Fruit fly (Drosophila melanogaster) whole organism, adult: ENCODE results near the gene ast.

ENCODE experiments used
- CG11617 ChIP-seq: fragments of 200-800 bp; sonication (Bioruptor generic); optimal IDR thresholded peaks from 2 replicates; lab custom pipeline; 2017; ENCODE audit warnings: mild to moderate bottlenecking, missing biosample characterization, missing genetic modification reagents, missing genetic modification characterization
- CG12768 ChIP-seq: fragments of 200-800 bp; sonication (Bioruptor generic); optimal IDR thresholded peaks from 2 replicates; lab custom pipeline; 2017; ENCODE audit warnings: missing biosample characterization, missing genetic modification characterization, mild to moderate bottlenecking, moderate library complexity, missing genetic modification reagents
- CG14711 ChIP-seq: fragments of 200-800 bp; sonication (Bioruptor generic); optimal IDR thresholded peaks from 2 replicates; lab custom pipeline; 2018; ENCODE audit warnings: missing biosample characterization, mild to moderate bottlenecking, missing genetic modification characterization, moderate library complexity
- CG1620 ChIP-seq: fragments of 200-800 bp; sonication (Bioruptor generic); optimal IDR thresholded peaks from 2 replicates; lab custom pipeline; 2016; ENCODE audit warnings: missing biosample characterization, missing genetic modification characterization
- CG33017 ChIP-seq: fragments of 200-800 bp; sonication (Bioruptor generic); optimal IDR thresholded peaks from 2 replicates; lab custom pipeline; 2018; ENCODE audit warnings: missing biosample characterization, mild to moderate bottlenecking, missing genetic modification characterization, moderate library complexity
- CG5204 ChIP-seq: fragments of 200-800 bp; sonication (Bioruptor generic); optimal IDR thresholded peaks from 2 replicates; lab custom pipeline; 2016; ENCODE audit warnings: missing biosample characterization, missing genetic modification characterization
- CG7045 ChIP-seq: fragments of 200-800 bp; sonication (Bioruptor generic); optimal IDR thresholded peaks from 2 replicates; lab custom pipeline; 2017; ENCODE audit warnings: missing biosample characterization, mild to moderate bottlenecking, missing genetic modification characterization
- CG7101 ChIP-seq: fragments of 200-800 bp; sonication (Bioruptor generic); optimal IDR thresholded peaks from 2 replicates; lab custom pipeline; 2018; ENCODE audit warnings: missing biosample characterization, mild to moderate bottlenecking, missing genetic modification characterization, moderate library complexity
- Clk ChIP-seq: fragments of 200-800 bp; sonication (Bioruptor generic); optimal IDR thresholded peaks from 2 replicates; lab custom pipeline; 2017; ENCODE audit warnings: missing biosample characterization, missing genetic modification characterization
- Crg-1 ChIP-seq: fragments of 200-800 bp; sonication (Bioruptor generic); optimal IDR thresholded peaks from 2 replicates; lab custom pipeline; 2016; ENCODE audit warnings: missing biosample characterization, missing genetic modification characterization
- Hr96 ChIP-seq: fragments of 200-800 bp; sonication (Bioruptor generic); optimal IDR thresholded peaks from 2 replicates; lab custom pipeline; 2016; ENCODE audit warnings: missing biosample characterization, missing genetic modification characterization
- Mnt ChIP-seq: fragments of 200-800 bp; sonication (Bioruptor generic); optimal IDR thresholded peaks from 2 replicates; lab custom pipeline; 2016; ENCODE audit warnings: missing biosample characterization, mild to moderate bottlenecking, missing genetic modification characterization
- bab1 ChIP-seq: fragments of 200-800 bp; sonication (Bioruptor generic); optimal IDR thresholded peaks from 3 replicates; lab custom pipeline; 2019; ENCODE audit warnings: missing biosample characterization, mild to moderate bottlenecking, missing genetic modification characterization, moderate library complexity
- cic ChIP-seq: fragments of 200-800 bp; sonication (Bioruptor generic); optimal IDR thresholded peaks from 2 replicates; lab custom pipeline; 2017; ENCODE audit warnings: missing biosample characterization, mild to moderate bottlenecking, missing genetic modification characterization, moderate library complexity
- cnc ChIP-seq, 2 experiments: fragments of >200 bp; optimal IDR thresholded peaks; 2 replicates each; lab custom pipeline; 2017
- kay ChIP-seq: fragments of 200-800 bp; sonication (Bioruptor generic); peaks from one replicate; lab custom pipeline; 2016; ENCODE audit warnings: missing biosample characterization, missing genetic modification characterization, borderline replicate concordance
- ovo ChIP-seq: fragments of 200-800 bp; sonication (Bioruptor generic); optimal IDR thresholded peaks from 2 replicates; lab custom pipeline; 2016; ENCODE audit warnings: missing biosample characterization, missing genetic modification characterization
- pad ChIP-seq: fragments of 200-800 bp; sonication (Bioruptor generic); optimal IDR thresholded peaks from 3 replicates; lab custom pipeline; 2017; ENCODE audit warnings: missing biosample characterization, missing genetic modification characterization, mild to moderate bottlenecking, moderate library complexity, missing genetic modification reagents
- tj ChIP-seq: fragments of 200-800 bp; sonication (Bioruptor generic); optimal IDR thresholded peaks from 3 replicates; lab custom pipeline; 2017; ENCODE audit warnings: missing biosample characterization, mild to moderate bottlenecking, missing genetic modification characterization, moderate library complexity
- toe ChIP-seq: fragments of 200-800 bp; sonication (Bioruptor generic); optimal IDR thresholded peaks from 2 replicates; lab custom pipeline; 2016; ENCODE audit warnings: missing biosample characterization, missing genetic modification characterization

Gene ast

dm6 chr2L:1086312-1086906, 8.7 kb downstream of the ast start:
- TF ChIP-seq Hr96 (GFP tag; lab: Kevin White, UChicago), result peak; percentile 37
- no peak for TF ChIP-seq toe (GFP tag; lab: Kevin White, UChicago)
- peak; percentile 2 for TF ChIP-seq pad (GFP tag; lab: Kevin White, UChicago)
- TF ChIP-seq cnc (optimal IDR thresholded peaks at IDR 0.05; lab: Kevin White, UChicago), result no peak
- no peak for TF ChIP-seq Clk (GFP tag; lab: Kevin White, UChicago)
- TF ChIP-seq Mnt (GFP tag; lab: Kevin White, UChicago), result no peak
- no peak for TF ChIP-seq ovo
- no peak for TF ChIP-seq CG7101 (tag; lab: Kevin White, UChicago)
- peak; percentile 31 for TF ChIP-seq CG33017 (tag; lab: Kevin White, UChicago)
- TF ChIP-seq tj (GFP tag; lab: Kevin White, UChicago), result peak; percentile 23
- TF ChIP-seq CG5204, result no peak
- peak; percentile 55 for TF ChIP-seq CG12768 (GFP tag; lab: Kevin White, UChicago)
- TF ChIP-seq CG14711 (tag; lab: Kevin White, UChicago), result peak; percentile 31
- peak; percentile 73 for TF ChIP-seq CG7045 (GFP tag; lab: Kevin White, UChicago)
- no peak for TF ChIP-seq CG1620 (GFP tag; lab: Kevin White, UChicago)
- no peak for TF ChIP-seq CG11617 (GFP tag; lab: Kevin White, UChicago)

DNA sequence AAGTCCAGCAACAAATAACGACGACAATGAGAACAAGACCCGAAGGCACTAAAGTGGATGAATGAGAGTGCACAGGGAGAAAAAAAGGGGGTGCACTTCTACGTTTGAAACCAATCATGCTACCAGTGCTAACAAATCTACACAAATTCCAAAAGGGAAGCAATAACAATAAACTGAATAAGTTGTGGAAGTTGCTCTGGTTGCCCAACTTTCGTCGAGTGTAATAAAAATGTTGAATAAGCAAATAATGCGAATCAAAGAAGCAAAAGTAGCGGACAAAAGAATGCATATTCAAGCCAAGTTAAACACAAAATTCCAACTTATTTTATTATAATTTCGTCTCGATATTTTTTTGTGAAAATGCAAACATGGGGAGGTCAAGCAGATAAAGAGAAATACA, 13.9 kb downstream of the ast start:
- TF ChIP-seq bab1 (GFP tag; lab: Kevin White, UChicago) (peak; percentile 32), toe (GFP tag; lab: Kevin White, UChicago) (no peak), CG11617 (GFP tag; lab: Kevin White, UChicago) (no peak), Mnt (GFP tag; lab: Kevin White, UChicago) (no peak), CG7101 (tag; lab: Kevin White, UChicago) (peak; percentile 8), tj (GFP tag; lab: Kevin White, UChicago) (peak; percentile 84), CG5204 (no peak)

DNA sequence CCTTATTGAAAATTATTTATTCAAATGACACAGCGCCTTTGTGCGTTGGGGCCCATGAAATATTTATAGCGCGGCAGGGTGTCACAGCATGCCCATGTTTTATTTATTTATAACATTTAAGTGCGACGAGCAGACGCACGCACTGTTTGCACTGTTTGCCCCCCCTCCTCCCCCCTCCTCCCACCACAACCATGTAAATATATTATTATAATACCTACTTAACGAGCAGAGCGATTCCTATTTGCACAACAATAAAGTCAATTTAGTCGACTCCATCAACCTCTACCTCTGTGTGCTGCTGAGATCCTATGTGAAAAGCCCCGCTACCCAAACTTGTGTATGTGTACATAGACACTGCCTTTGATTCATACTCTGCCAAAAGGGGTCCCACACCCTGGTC, 17.0 kb downstream of the ast start:
- no peak for TF ChIP-seq bab1 (GFP tag; lab: Kevin White, UChicago)
- no peak for TF ChIP-seq CG14711 (tag; lab: Kevin White, UChicago)
- TF ChIP-seq CG12768 (GFP tag; lab: Kevin White, UChicago), result no peak
- no peak for TF ChIP-seq cnc (optimal IDR thresholded peaks at IDR 0.05; lab: Kevin White, UChicago)
- TF ChIP-seq Mnt (GFP tag; lab: Kevin White, UChicago), result no peak
- TF ChIP-seq CG7101 (tag; lab: Kevin White, UChicago), result no peak
- no peak for TF ChIP-seq cic (GFP tag; lab: Kevin White, UChicago)
- no peak for TF ChIP-seq Crg-1 (GFP tag; lab: Kevin White, UChicago)
- no peak for TF ChIP-seq CG33017 (tag; lab: Kevin White, UChicago)
- no peak for TF ChIP-seq CG5204
- no peak for TF ChIP-seq CG11617 (GFP tag; lab: Kevin White, UChicago)
- TF ChIP-seq toe (GFP tag; lab: Kevin White, UChicago), result no peak
- no peak for TF ChIP-seq kay (GFP tag; lab: Kevin White, UChicago)
- TF ChIP-seq pad (GFP tag; lab: Kevin White, UChicago), result no peak
- no peak for TF ChIP-seq tj (GFP tag; lab: Kevin White, UChicago)
- no peak for TF ChIP-seq CG1620 (GFP tag; lab: Kevin White, UChicago)
- TF ChIP-seq Clk (GFP tag; lab: Kevin White, UChicago), result no peak
- TF ChIP-seq ovo, result no peak
- TF ChIP-seq Hr96 (GFP tag; lab: Kevin White, UChicago), result no peak

dm6 chr2L:1095450-1095849, 17.7 kb downstream of the ast start:
- TF ChIP-seq Hr96 (GFP tag; lab: Kevin White, UChicago) (no peak), bab1 (GFP tag; lab: Kevin White, UChicago) (no peak), Mnt (GFP tag; lab: Kevin White, UChicago) (no peak), tj (GFP tag; lab: Kevin White, UChicago) (no peak), CG12768 (GFP tag; lab: Kevin White, UChicago) (no peak), cic (GFP tag; lab: Kevin White, UChicago) (no peak)

DNA sequence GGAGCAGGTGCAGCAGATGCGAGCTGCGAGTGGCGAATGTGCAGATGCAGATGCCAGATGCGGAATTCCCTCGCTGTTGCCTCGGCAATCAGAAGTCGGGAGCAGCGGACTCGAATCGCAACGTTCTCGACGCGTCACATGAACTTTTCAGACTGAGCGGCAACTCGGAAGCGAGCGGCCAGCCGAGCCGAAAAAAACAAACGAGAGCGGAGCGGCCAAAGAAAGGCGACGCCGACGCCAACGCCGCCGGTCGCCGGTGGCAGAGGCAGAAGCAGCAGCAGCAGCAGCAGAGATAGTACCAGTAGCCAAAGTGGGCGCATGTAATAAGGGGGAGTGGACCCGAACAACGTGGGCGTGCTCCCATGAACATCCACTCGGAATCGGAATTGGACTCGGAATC, 24.6 kb downstream of the ast start, which contains the start of gene CG4629:
Gene CG4629, minus strand, starts transcription at position 156 of the 400 bp plus-strand sequence.
- TF ChIP-seq cnc (optimal IDR thresholded peaks at IDR 0.05; lab: Kevin White, UChicago) (no peak), CG5204 (no peak), CG7101 (tag; lab: Kevin White, UChicago) (no peak), bab1 (GFP tag; lab: Kevin White, UChicago) (no peak), CG14711 (tag; lab: Kevin White, UChicago) (no peak), ovo (no peak), CG11617 (GFP tag; lab: Kevin White, UChicago) (peak; percentile 2), CG33017 (tag; lab: Kevin White, UChicago) (peak; percentile 29), tj (GFP tag; lab: Kevin White, UChicago) (peak; percentile 6), toe (GFP tag; lab: Kevin White, UChicago) (no peak), cic (GFP tag; lab: Kevin White, UChicago) (peak; percentile 33), CG7045 (GFP tag; lab: Kevin White, UChicago) (no peak), Mnt (GFP tag; lab: Kevin White, UChicago) (peak; percentile 72), kay (GFP tag; lab: Kevin White, UChicago) (no peak), CG1620 (GFP tag; lab: Kevin White, UChicago) (no peak), Clk (GFP tag; lab: Kevin White, UChicago) (no peak), Hr96 (GFP tag; lab: Kevin White, UChicago) (peak; percentile 6), Crg-1 (GFP tag; lab: Kevin White, UChicago) (no peak), pad (GFP tag; lab: Kevin White, UChicago) (peak; percentile 70), CG12768 (GFP tag; lab: Kevin White, UChicago) (peak; percentile 44)
